Fruit fly (Drosophila melanogaster) whole organism, embryonic: Measurements from ENCODE around the gene TbCMF46.

Source experiments
- Bdp1 ChIP-seq: fragments of 200-800 bp; sonication (Bioruptor generic); optimal IDR thresholded peaks from 3 replicates; lab custom pipeline; 2016; ENCODE audit warnings: missing biosample characterization, missing genetic modification characterization
- Bgb ChIP-seq: fragments of 200-800 bp; sonication (Bioruptor generic); IDR thresholded peaks from 2 replicates; pipeline ENCODE4 v1.3.6; 2022; ENCODE audit warnings: missing biosample characterization, missing genetic modification characterization; ENCODE audit not compliant: partially characterized antibody
- BtbVII ChIP-seq: fragments of 200-800 bp; sonication (Bioruptor generic); optimal IDR thresholded peaks from 3 replicates; lab custom pipeline; 2017; ENCODE audit warnings: missing biosample characterization, mild to moderate bottlenecking, missing genetic modification characterization
- CG11085 ChIP-seq: fragments of 200-800 bp; sonication (Bioruptor generic); IDR thresholded peaks from 2 replicates; pipeline ENCODE4 v1.3.6; 2022; ENCODE audit warnings: missing biosample characterization, missing genetic modification characterization
- CG11456 ChIP-seq: fragments of 200-800 bp; sonication (Bioruptor generic); IDR thresholded peaks from 3 replicates; pipeline ENCODE4 v1.3.6; 2022; ENCODE audit warnings: missing biosample characterization, missing genetic modification characterization
- CG11696 ChIP-seq: fragments of 200-800 bp; sonication (Bioruptor generic); IDR thresholded peaks from 2 replicates; pipeline ENCODE4 v1.3.6; 2022; ENCODE audit warnings: missing biosample characterization, missing genetic modification characterization
- CG13894 ChIP-seq: fragments of 200-800 bp; sonication (Bioruptor generic); optimal IDR thresholded peaks from 3 replicates; lab custom pipeline; 2018; ENCODE audit warnings: missing biosample characterization, mild to moderate bottlenecking, missing genetic modification characterization, moderate library complexity
- CG14050 ChIP-seq: fragments of 200-800 bp; sonication (Bioruptor generic); IDR thresholded peaks from 3 replicates; pipeline ENCODE4 v1.3.6; 2022; ENCODE audit warnings: missing biosample characterization, missing genetic modification characterization
- CG14441 ChIP-seq: fragments of 200-800 bp; sonication (Bioruptor generic); IDR thresholded peaks from 2 replicates; pipeline ENCODE4 v1.3.6; 2022; ENCODE audit warnings: missing biosample characterization, missing genetic modification characterization
- CG15011 ChIP-seq: fragments of 200-800 bp; sonication (Bioruptor generic); optimal IDR thresholded peaks from 3 replicates; lab custom pipeline; 2018; ENCODE audit warnings: missing biosample characterization, mild to moderate bottlenecking, missing genetic modification characterization
- CG15696 ChIP-seq: fragments of 200-800 bp; sonication (Bioruptor generic); optimal IDR thresholded peaks from 2 replicates; lab custom pipeline; 2019; ENCODE audit warnings: missing biosample characterization, mild to moderate bottlenecking, missing genetic modification characterization, moderate library complexity
- CG1603 ChIP-seq: fragments of 200-800 bp; sonication (Bioruptor generic); optimal IDR thresholded peaks from 2 replicates; lab custom pipeline; 2019; ENCODE audit warnings: missing biosample characterization, mild to moderate bottlenecking, missing genetic modification characterization, moderate library complexity
- CG17912 ChIP-seq: fragments of 200-800 bp; sonication (Bioruptor generic); optimal IDR thresholded peaks from 2 replicates; lab custom pipeline; 2018; ENCODE audit warnings: missing biosample characterization, mild to moderate bottlenecking, missing genetic modification characterization
- CG32532 ChIP-seq: fragments of 200-800 bp; sonication (Bioruptor generic); IDR thresholded peaks from 2 replicates; pipeline ENCODE4 v1.3.6; 2022; ENCODE audit warnings: missing biosample characterization, missing genetic modification characterization
- CG4424 ChIP-seq: fragments of 200-800 bp; sonication (Bioruptor generic); optimal IDR thresholded peaks from 3 replicates; lab custom pipeline; 2016; ENCODE audit warnings: missing biosample characterization, missing genetic modification characterization
- CG6813 ChIP-seq: fragments of 200-800 bp; sonication (Bioruptor generic); optimal IDR thresholded peaks from 2 replicates; lab custom pipeline; 2017; ENCODE audit warnings: missing biosample characterization, missing genetic modification characterization, mild to moderate bottlenecking, moderate library complexity, missing genetic modification reagents
- CG8089 ChIP-seq: fragments of 200-800 bp; sonication (Bioruptor generic); optimal IDR thresholded peaks from 3 replicates; lab custom pipeline; 2016; ENCODE audit warnings: missing biosample characterization, missing genetic modification characterization
- Camta ChIP-seq: fragments of 200-800 bp; sonication (Bioruptor generic); optimal IDR thresholded peaks from 2 replicates; lab custom pipeline; 2016; ENCODE audit warnings: missing biosample characterization, missing genetic modification characterization
- D ChIP-seq, 2 experiments: fragments of 200-800 bp in 1 of 2; fragments of >200 bp in 1 of 2; sonication (Bioruptor generic) in 1 of 2; optimal IDR thresholded peaks; 2 replicates in 1 of 2; 3 replicates in 1 of 2; lab custom pipeline; 2017; ENCODE audit warnings: mild to moderate bottlenecking in 1 of 2, missing biosample characterization in 1 of 2, missing genetic modification characterization in 1 of 2, missing genetic modification reagents in 1 of 2
- Dad ChIP-seq: fragments of 200-800 bp; sonication (Bioruptor generic); optimal IDR thresholded peaks from 3 replicates; lab custom pipeline; 2016; ENCODE audit warnings: missing biosample characterization, missing genetic modification characterization
- H15 ChIP-seq: fragments of 200-800 bp; sonication (Bioruptor generic); IDR thresholded peaks from 3 replicates; pipeline ENCODE4 v1.3.6; 2022; ENCODE audit warnings: missing biosample characterization, missing genetic modification characterization
- HmgZ ChIP-seq: fragments of 200-800 bp; sonication (Bioruptor generic); optimal IDR thresholded peaks from 2 replicates; lab custom pipeline; 2018; ENCODE audit warnings: missing biosample characterization, mild to moderate bottlenecking, missing genetic modification characterization
- Hmr ChIP-seq: fragments of 200-800 bp; sonication (Bioruptor generic); optimal IDR thresholded peaks from 3 replicates; lab custom pipeline; 2017; ENCODE audit warnings: mild to moderate bottlenecking, missing biosample characterization, missing genetic modification reagents, missing genetic modification characterization
- Myb ChIP-seq: fragments of 200-800 bp; sonication (Bioruptor generic); optimal IDR thresholded peaks from 2 replicates; lab custom pipeline; 2016; ENCODE audit warnings: missing biosample characterization, missing genetic modification characterization
- Poxn ChIP-seq: fragments of 200-800 bp; sonication (Bioruptor generic); IDR thresholded peaks from 2 replicates; pipeline ENCODE4 v1.3.6; 2022; ENCODE audit warnings: missing biosample characterization, missing genetic modification characterization
- Sox100B ChIP-seq: fragments of 200-800 bp; sonication (Bioruptor generic); optimal IDR thresholded peaks from 3 replicates; lab custom pipeline; 2018; ENCODE audit warnings: missing biosample characterization, mild to moderate bottlenecking, missing genetic modification characterization
- TFAM ChIP-seq: fragments of 200-800 bp; sonication (Bioruptor generic); optimal IDR thresholded peaks from 2 replicates; lab custom pipeline; 2017; ENCODE audit warnings: missing biosample characterization, missing genetic modification characterization, inconsistent platforms
- Xbp1 ChIP-seq: fragments of 200-800 bp; sonication (Bioruptor generic); optimal IDR thresholded peaks from 3 replicates; lab custom pipeline; 2016; ENCODE audit warnings: missing biosample characterization, mild to moderate bottlenecking, missing genetic modification characterization
- al ChIP-seq: fragments of 200-800 bp; sonication (Bioruptor generic); IDR thresholded peaks from 2 replicates; pipeline ENCODE4 v1.3.6; 2022; ENCODE audit warnings: missing biosample characterization, missing genetic modification characterization
- aop ChIP-seq: fragments of 200-800 bp; sonication (Bioruptor generic); IDR thresholded peaks from 2 replicates; pipeline ENCODE4 v1.3.6; 2022; ENCODE audit warnings: missing biosample characterization, missing genetic modification characterization
- ara ChIP-seq: fragments of 200-800 bp; sonication (Bioruptor generic); IDR thresholded peaks from 2 replicates; pipeline ENCODE4 v1.3.6; 2022; ENCODE audit warnings: missing biosample characterization, missing genetic modification characterization
- ase ChIP-seq: fragments of 200-800 bp; sonication (Bioruptor generic); IDR thresholded peaks from 3 replicates; pipeline ENCODE4 v1.3.6; 2022; ENCODE audit warnings: missing biosample characterization, missing genetic modification characterization
- ewg ChIP-seq: fragments of 200-800 bp; sonication (Bioruptor generic); optimal IDR thresholded peaks from 3 replicates; lab custom pipeline; 2017; ENCODE audit warnings: mild to moderate bottlenecking, missing biosample characterization, missing genetic modification reagents, missing genetic modification characterization
- fd102C ChIP-seq: fragments of 200-800 bp; sonication (Bioruptor generic); optimal IDR thresholded peaks from 2 replicates; lab custom pipeline; 2018; ENCODE audit warnings: missing biosample characterization, mild to moderate bottlenecking, missing genetic modification characterization, moderate library complexity
- fd64A ChIP-seq: fragments of 200-800 bp; sonication (Bioruptor generic); optimal IDR thresholded peaks from 3 replicates; lab custom pipeline; 2018; ENCODE audit warnings: missing biosample characterization, mild to moderate bottlenecking, missing genetic modification characterization
- fu2 ChIP-seq: fragments of 200-800 bp; sonication (Bioruptor generic); optimal IDR thresholded peaks from 2 replicates; lab custom pipeline; 2016; ENCODE audit warnings: missing biosample characterization, missing genetic modification characterization
- gcm ChIP-seq: fragments of 200-800 bp; sonication (Bioruptor generic); optimal IDR thresholded peaks from 2 replicates; lab custom pipeline; 2019; ENCODE audit warnings: missing biosample characterization, mild to moderate bottlenecking, missing genetic modification characterization, moderate library complexity
- grn ChIP-seq: fragments of 200-800 bp; sonication (Bioruptor generic); optimal IDR thresholded peaks from 3 replicates; lab custom pipeline; 2017; ENCODE audit warnings: missing biosample characterization, missing genetic modification characterization
- hth ChIP-seq: fragments of >200 bp; optimal IDR thresholded peaks from 2 replicates; lab custom pipeline; 2017; ENCODE audit warnings: inconsistent platforms
- lab ChIP-seq: fragments of 200-800 bp; sonication (Bioruptor generic); optimal IDR thresholded peaks from 3 replicates; lab custom pipeline; 2017; ENCODE audit warnings: missing biosample characterization, missing genetic modification characterization, mild to moderate bottlenecking, moderate library complexity, missing genetic modification reagents
- lola ChIP-seq, 3 experiments: fragments of >200 bp in 2 of 3; fragments of 200-800 bp in 1 of 3; sonication (Bioruptor generic) in 1 of 3; optimal IDR thresholded peaks; 2 replicates each; lab custom pipeline; 2017 to 2019; ENCODE audit warnings: missing biosample characterization in 3 of 3, missing genetic modification characterization in 3 of 3, mild to moderate bottlenecking in 1 of 3, moderate library complexity in 1 of 3
- pnt ChIP-seq: fragments of 200-800 bp; sonication (Bioruptor generic); optimal IDR thresholded peaks from 3 replicates; lab custom pipeline; 2016; ENCODE audit warnings: missing biosample characterization, missing genetic modification characterization
- salm ChIP-seq: fragments of 200-800 bp; sonication (Bioruptor generic); optimal IDR thresholded peaks from 2 replicates; lab custom pipeline; 2018; ENCODE audit warnings: missing biosample characterization, mild to moderate bottlenecking, missing genetic modification characterization
- sim ChIP-seq: fragments of 200-800 bp; sonication (Bioruptor generic); IDR thresholded peaks from 2 replicates; pipeline ENCODE4 v1.3.6; 2022; ENCODE audit warnings: missing biosample characterization, missing genetic modification characterization
- sna ChIP-seq: fragments of 200-800 bp; sonication (Bioruptor generic); IDR thresholded peaks from 2 replicates; pipeline ENCODE4 v1.3.6; 2022; ENCODE audit warnings: missing biosample characterization, missing genetic modification characterization; ENCODE audit not compliant: partially characterized antibody
- sob ChIP-seq: fragments of 200-800 bp; sonication (Bioruptor generic); IDR thresholded peaks from 2 replicates; pipeline ENCODE4 v1.3.6; 2022; ENCODE audit warnings: missing biosample characterization, missing genetic modification characterization
- tgo ChIP-seq: fragments of 200-800 bp; sonication (Bioruptor generic); IDR thresholded peaks from 3 replicates; pipeline ENCODE4 v1.3.6; 2022; ENCODE audit warnings: missing biosample characterization, missing genetic modification characterization
- zen2 ChIP-seq: fragments of 200-800 bp; sonication (Bioruptor generic); IDR thresholded peaks from 3 replicates; pipeline ENCODE4 v1.3.6; 2022; ENCODE audit warnings: missing biosample characterization, missing genetic modification characterization; ENCODE audit not compliant: partially characterized antibody

Gene TbCMF46

dm6 chr2L:9915011-9915850 is 9.4 kb downstream of the TbCMF46 start, which contains the start of gene yip2 (continued):
- peak; percentile 32 for TF ChIP-seq Myb (GFP tag; lab: Kevin White, UChicago)
- peak; percentile 72; the same call in 1 of the 2 replicates for TF ChIP-seq sob (GFP tag; lab: Robert Waterston, UW)
- no peak for TF ChIP-seq sna
- no peak for TF ChIP-seq Bdp1 (GFP tag; lab: Kevin White, UChicago)
- TF ChIP-seq CG17912 (GFP tag; lab: Kevin White, UChicago) = no peak
- TF ChIP-seq Poxn (GFP tag; lab: Robert Waterston, UW) = no peak
- no peak for TF ChIP-seq fd64A (GFP tag; lab: Kevin White, UChicago)
- TF ChIP-seq CG14441 (GFP tag; lab: Robert Waterston, UW) = peak; percentile 49
- TF ChIP-seq sim (GFP tag; lab: Robert Waterston, UW) = no peak
- TF ChIP-seq CG6813 (GFP tag; lab: Kevin White, UChicago) = peak; percentile 60
- no peak for TF ChIP-seq pnt (GFP tag; lab: Kevin White, UChicago)
- no peak for TF ChIP-seq fd102C (GFP tag; lab: Kevin White, UChicago)
- peak; percentile 63; the same call in 1 of the 2 replicates for TF ChIP-seq CG32532 (GFP tag; lab: Robert Waterston, UW)
- TF ChIP-seq CG11085 (GFP tag; lab: Robert Waterston, UW) = no peak
- TF ChIP-seq D (optimal IDR thresholded peaks at IDR 0.05; lab: Kevin White, UChicago) = no peak
- no peak for TF ChIP-seq D (GFP tag; optimal IDR thresholded peaks at IDR 0.05; lab: Kevin White, UChicago)
- TF ChIP-seq ara (GFP tag; lab: Robert Waterston, UW) = peak; percentile 35; the same call in 1 of the 2 replicates
- TF ChIP-seq CG13894 = peak; percentile 65
- no peak for TF ChIP-seq TFAM (GFP tag; lab: Kevin White, UChicago)
- peak; percentile 75 for TF ChIP-seq tgo (GFP tag; lab: Robert Waterston, UW)
- peak; percentile 79 for TF ChIP-seq HmgZ
- no peak for TF ChIP-seq CG15011 (GFP tag; lab: Kevin White, UChicago)
- no peak; the same call in 1 of the 2 replicates for TF ChIP-seq al
- peak; percentile 78 for TF ChIP-seq grn
- peak; percentile 63; the same call in 2 of the 3 replicates for TF ChIP-seq CG11456 (GFP tag; lab: Robert Waterston, UW)
- no peak for TF ChIP-seq Camta (GFP tag; lab: Kevin White, UChicago)
- peak; percentile 31; the same call in 1 of the 3 replicates for TF ChIP-seq H15 (GFP tag; lab: Robert Waterston, UW)
- no peak for TF ChIP-seq lola (GFP tag; optimal IDR thresholded peaks at IDR 0.05; lab: Kevin White, UChicago)
- TF ChIP-seq CG14050 (GFP tag; lab: Robert Waterston, UW) = peak; percentile 47; the same call in 1 of the 3 replicates
- TF ChIP-seq ewg (GFP tag; lab: Kevin White, UChicago) = no peak
- TF ChIP-seq Hmr (GFP tag; lab: Kevin White, UChicago) = peak; percentile 72
- TF ChIP-seq CG11696 (GFP tag; lab: Robert Waterston, UW) = peak; percentile 32; the same call in 1 of the 2 replicates
- no peak for TF ChIP-seq CG8089
- TF ChIP-seq CG1603 (tag; lab: Kevin White, UChicago) = peak; percentile 53
- TF ChIP-seq Sox100B (GFP tag; lab: Kevin White, UChicago) = peak; percentile 56
- TF ChIP-seq ase (GFP tag; lab: Robert Waterston, UW) = peak; percentile 49; the same call in 1 of the 3 replicates
- TF ChIP-seq Dad (GFP tag; lab: Kevin White, UChicago) = peak; percentile 12
- TF ChIP-seq hth (lab: Kevin White, UChicago) = no peak
- TF ChIP-seq BtbVII (GFP tag; lab: Kevin White, UChicago) = peak; percentile 71
- peak; percentile 33 for TF ChIP-seq CG4424 (GFP tag; lab: Kevin White, UChicago)
- no peak for TF ChIP-seq aop (GFP tag; lab: Robert Waterston, UW)
- TF ChIP-seq fu2 (GFP tag; lab: Kevin White, UChicago) = peak; percentile 62
- TF ChIP-seq Bgb (GFP tag; lab: Robert Waterston, UW) = 0 out of 2 replicates have a peak, but pooled peaks have one; percentile 11
- peak; percentile 76 for TF ChIP-seq Xbp1
- TF ChIP-seq CG15696 (tag; lab: Kevin White, UChicago) = no peak
- peak; percentile 57 for TF ChIP-seq gcm
- TF ChIP-seq lab (GFP tag; lab: Kevin White, UChicago) = peak; percentile 79
- no peak for TF ChIP-seq zen2 (GFP tag; lab: Robert Waterston, UW)
- peak; percentile 29 for TF ChIP-seq salm
